Worm (Caenorhabditis elegans) whole organism, midembryonic: Measurements from ENCODE around the gene F20A1.6.

Experiments
- T22C8.4 ChIP-seq: fragments of 200-800 bp; sonication (Bioruptor generic); IDR thresholded peaks from 2 replicates; pipeline ENCODE4 v1.3.6; 2022; ENCODE audit warnings: missing genetic modification characterization, missing compliant biosample characterization
- flt-1 ChIP-seq: fragments of 200-800 bp; sonication (Bioruptor generic); IDR thresholded peaks from 2 replicates; pipeline ENCODE4 v1.3.6; 2022; ENCODE audit warnings: missing genetic modification characterization, missing compliant biosample characterization
- klf-2 ChIP-seq: fragments of 200-800 bp; sonication (Bioruptor generic); conservative IDR thresholded peaks from 2 replicates; pipeline ENCODE4 v1.3.6; 2022; ENCODE audit warnings: missing genetic modification reagents, missing genetic modification characterization, missing compliant biosample characterization
- med-1 ChIP-seq: sonication (generic microtip); optimal IDR thresholded peaks from 2 replicates; lab custom pipeline; 2017; ENCODE audit warnings: missing genetic modification characterization, mild to moderate bottlenecking, missing compliant biosample characterization, antibody characterized with exemption, missing genetic modification reagents; ENCODE audit not compliant: insufficient read depth
- ref-1 ChIP-seq: fragments of 200-800 bp; sonication (Bioruptor generic); conservative IDR thresholded peaks from 2 replicates; pipeline ENCODE4 v1.3.6; 2022; ENCODE audit warnings: missing genetic modification reagents, missing genetic modification characterization, missing compliant biosample characterization
- tab-1 ChIP-seq: fragments of 200-800 bp; sonication (Bioruptor generic); IDR thresholded peaks from 2 replicates; pipeline ENCODE4 v1.3.6; 2022; ENCODE audit warnings: missing genetic modification characterization, missing compliant biosample characterization
- ztf-23 ChIP-seq: fragments of 200-800 bp; sonication (Bioruptor generic); IDR thresholded peaks from 2 replicates; pipeline ENCODE4 v1.3.6; 2022; ENCODE audit warnings: missing genetic modification reagents, missing genetic modification characterization, missing compliant biosample characterization
- ztf-29 ChIP-seq: fragments of 200-800 bp; sonication (Bioruptor generic); IDR thresholded peaks from 2 replicates; pipeline ENCODE4 v1.3.6; 2022; ENCODE audit warnings: missing genetic modification reagents, missing genetic modification characterization, missing compliant biosample characterization

DNA sequence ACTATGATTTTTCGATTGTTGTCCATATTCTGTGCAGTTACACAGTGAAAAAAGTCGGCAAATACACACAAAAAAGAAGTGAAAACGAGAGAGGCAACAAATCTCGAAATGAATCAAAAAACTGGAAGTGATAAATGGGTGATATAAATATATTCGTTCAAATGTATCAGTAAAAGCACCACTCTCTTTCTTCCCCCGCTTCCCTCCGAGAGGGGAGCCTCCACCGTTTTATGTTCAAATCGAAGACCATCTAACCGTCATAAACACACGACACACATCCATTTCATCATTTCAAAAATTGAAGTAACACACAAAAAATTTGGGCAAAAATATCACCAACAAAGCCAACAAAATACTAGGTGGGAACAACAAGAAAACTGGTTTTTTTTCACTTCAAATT is at the start of gene F20A1.6:
- TF ChIP-seq med-1 (GFP tag; lab: Kevin White, UChicago), result no peak
- TF ChIP-seq flt-1 (GFP tag; lab: Robert Waterston, UW), result no peak
- no peak for TF ChIP-seq klf-2 (GFP tag; lab: Robert Waterston, UW)
- TF ChIP-seq ref-1 (GFP tag; lab: Robert Waterston, UW), result no peak
- TF ChIP-seq T22C8.4 (GFP tag; lab: Robert Waterston, UW), result no peak
- TF ChIP-seq ztf-23, result no peak
- no peak for TF ChIP-seq ztf-29
- no peak for TF ChIP-seq tab-1
